Worm (Caenorhabditis elegans) whole organism, early embryonic: Measurements from ENCODE around the gene T06E6.10.

Experiments used
- F13C5.2 ChIP-seq: sonication (generic microtip); optimal IDR thresholded peaks from 2 replicates; lab custom pipeline; 2017; ENCODE audit warnings: mild to moderate bottlenecking, missing genetic modification characterization, inconsistent platforms, missing compliant biosample characterization
- aly-1 ChIP-seq: sonication (generic microtip); optimal IDR thresholded peaks from 2 replicates; lab custom pipeline; 2016; ENCODE audit warnings: missing genetic modification characterization, missing compliant biosample characterization
- ama-1 ChIP-seq: fragments of 150-350 bp; optimal IDR thresholded peaks from 2 replicates; lab custom pipeline; 2014
- ceh-13 ChIP-seq: fragments of 200-800 bp; sonication (Bioruptor generic); optimal IDR thresholded peaks from 2 replicates; lab custom pipeline; 2018; ENCODE audit warnings: mild to moderate bottlenecking, missing genetic modification characterization, missing compliant biosample characterization
- ets-7 ChIP-seq: sonication (generic microtip); optimal IDR thresholded peaks from 2 replicates; lab custom pipeline; 2016; ENCODE audit warnings: missing genotype, missing genetic modification characterization, missing compliant biosample characterization
- hmbx-1 ChIP-seq: sonication (generic microtip); optimal IDR thresholded peaks from 2 replicates; lab custom pipeline; 2016; ENCODE audit warnings: mild to moderate bottlenecking, missing genetic modification characterization, missing compliant biosample characterization

DNA sequence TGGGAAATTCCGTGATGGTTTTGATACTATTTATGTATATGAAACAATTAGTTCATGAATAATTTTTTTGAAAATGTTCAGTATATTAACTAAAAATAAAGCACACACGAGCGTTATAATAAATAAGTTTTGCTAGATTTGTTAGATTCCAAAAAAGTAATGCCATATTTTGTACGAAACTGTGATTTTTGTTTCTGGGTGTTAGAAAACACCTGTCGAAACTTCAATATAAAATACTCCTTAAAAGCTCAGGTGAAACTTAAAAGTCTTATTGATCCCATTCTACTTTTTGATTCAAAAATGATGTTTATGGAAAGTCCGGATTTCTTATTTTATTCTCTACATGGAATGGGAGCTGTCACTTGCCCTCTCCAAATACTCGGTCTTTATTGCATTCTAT, 2.0 kb upstream of the T06E6.10 start, which contains the start of gene srh-265:
- TF ChIP-seq ama-1, result no peak
- no peak for TF ChIP-seq hmbx-1
- no peak for TF ChIP-seq aly-1 (tag; lab: Kevin White, UChicago)
- TF ChIP-seq F13C5.2 (tag; lab: Kevin White, UChicago), result no peak
- TF ChIP-seq ets-7 (tag; lab: Kevin White, UChicago), result no peak
- no peak for TF ChIP-seq ceh-13 (GFP tag; lab: Kevin White, UChicago)
